Worm (Caenorhabditis elegans) whole organism, L3 larva: ENCODE data around the gene fbxb-57.

Experiments used
- R02D3.7 ChIP-seq: fragments of 150-350 bp; optimal IDR thresholded peaks from 2 replicates; lab custom pipeline; 2014; ENCODE audit warnings: missing biosample characterization, missing genetic modification characterization
- ZK546.5 ChIP-seq: sonication (generic microtip); optimal IDR thresholded peaks from 2 replicates; lab custom pipeline; 2017; ENCODE audit warnings: missing biosample characterization, missing genetic modification characterization
- aly-2 ChIP-seq: fragments of 150-350 bp; optimal IDR thresholded peaks from 2 replicates; lab custom pipeline; 2014; ENCODE audit warnings: missing biosample characterization, missing genetic modification characterization
- ama-1 ChIP-seq: fragments of 150-350 bp; optimal IDR thresholded peaks from 2 replicates; lab custom pipeline; 2018
- ceh-16 ChIP-seq: sonication (generic microtip); optimal IDR thresholded peaks from 2 replicates; lab custom pipeline; 2017; ENCODE audit warnings: missing biosample characterization, missing genetic modification characterization
- ceh-28 ChIP-seq: fragments of 150-350 bp; optimal IDR thresholded peaks from 2 replicates; lab custom pipeline; 2014; ENCODE audit warnings: missing biosample characterization, missing genetic modification reagents, missing genetic modification characterization
- ceh-82 ChIP-seq: fragments of 150-350 bp; optimal IDR thresholded peaks from 2 replicates; lab custom pipeline; 2014; ENCODE audit warnings: missing biosample characterization, missing genetic modification characterization
- ceh-9 ChIP-seq: sonication (generic microtip); optimal IDR thresholded peaks from 2 replicates; lab custom pipeline; 2018; ENCODE audit warnings: missing biosample characterization, missing genetic modification characterization
- daf-12 ChIP-seq: fragments of 150-350 bp; optimal IDR thresholded peaks from 2 replicates; lab custom pipeline; 2014; ENCODE audit warnings: missing biosample characterization, missing genetic modification reagents, missing genetic modification characterization
- egl-27 ChIP-seq: sonication (generic microtip); optimal IDR thresholded peaks from 4 replicates; lab custom pipeline; 2017; ENCODE audit warnings: missing biosample characterization, missing genetic modification reagents, missing genetic modification characterization
- egl-5 ChIP-seq: fragments of 150-350 bp; optimal IDR thresholded peaks from 2 replicates; lab custom pipeline; 2017; ENCODE audit warnings: missing biosample characterization, missing genetic modification reagents, missing genetic modification characterization, inconsistent platforms
- elt-1 ChIP-seq: fragments of 150-350 bp; optimal IDR thresholded peaks from 2 replicates; lab custom pipeline; 2014; ENCODE audit warnings: missing biosample characterization, missing genetic modification characterization
- elt-3 ChIP-seq, 3 experiments: fragments of 150-350 bp in 1 of 3; sonication (generic microtip) in 2 of 3; optimal IDR thresholded peaks; 2 replicates in 2 of 3; 4 replicates in 1 of 3; lab custom pipeline; 2014 to 2017; ENCODE audit warnings: missing biosample characterization in 3 of 3, missing genetic modification characterization in 3 of 3
- eor-1 ChIP-seq, 2 experiments: fragments of 150-350 bp; optimal IDR thresholded peaks; 2 replicates each; lab custom pipeline; 2014 to 2018; ENCODE audit warnings: missing biosample characterization in 2 of 2, missing genetic modification characterization in 2 of 2
- fkh-2 ChIP-seq: fragments of 150-350 bp; optimal IDR thresholded peaks from 2 replicates; lab custom pipeline; 2014; ENCODE audit warnings: missing biosample characterization, missing genetic modification reagents, missing genetic modification characterization
- fos-1 ChIP-seq: fragments of 150-350 bp; optimal IDR thresholded peaks from 2 replicates; lab custom pipeline; 2014; ENCODE audit warnings: missing biosample characterization, missing genetic modification characterization
- hmg-11 ChIP-seq: sonication (generic microtip); optimal IDR thresholded peaks from 2 replicates; lab custom pipeline; 2016; ENCODE audit warnings: missing genetic modification characterization, missing compliant biosample characterization
- jun-1 ChIP-seq: fragments of 150-350 bp; optimal IDR thresholded peaks from 2 replicates; lab custom pipeline; 2014; ENCODE audit warnings: missing biosample characterization, missing genetic modification reagents, missing genetic modification characterization
- lin-15B ChIP-seq: fragments of 150-350 bp; optimal IDR thresholded peaks from 2 replicates; lab custom pipeline; 2014; ENCODE audit warnings: missing biosample characterization, missing genetic modification characterization
- lin-39 ChIP-seq: fragments of 150-350 bp; optimal IDR thresholded peaks from 2 replicates; lab custom pipeline; 2018; ENCODE audit warnings: missing biosample characterization, missing genetic modification reagents, missing genetic modification characterization
- mdl-1 ChIP-seq: fragments of 150-350 bp; optimal IDR thresholded peaks from 2 replicates; lab custom pipeline; 2014; ENCODE audit warnings: missing biosample characterization, missing genetic modification characterization
- nfya-1 ChIP-seq: sonication (generic microtip); optimal IDR thresholded peaks from 2 replicates; lab custom pipeline; 2017; ENCODE audit warnings: missing genetic modification characterization, mild to moderate bottlenecking, missing compliant biosample characterization, antibody characterized with exemption, moderate library complexity; ENCODE audit not compliant: insufficient read depth
- nhr-11 ChIP-seq: fragments of 150-350 bp; optimal IDR thresholded peaks from 2 replicates; lab custom pipeline; 2014; ENCODE audit warnings: missing biosample characterization, missing genetic modification characterization
- nhr-12 ChIP-seq: fragments of 150-350 bp; optimal IDR thresholded peaks from 2 replicates; lab custom pipeline; 2014; ENCODE audit warnings: missing biosample characterization, missing genetic modification characterization
- nhr-23 ChIP-seq: fragments of 150-350 bp; optimal IDR thresholded peaks from 2 replicates; lab custom pipeline; 2014; ENCODE audit warnings: missing biosample characterization, missing genetic modification reagents, missing genetic modification characterization
- nhr-25 ChIP-seq: sonication (generic microtip); optimal IDR thresholded peaks from 2 replicates; lab custom pipeline; 2017; ENCODE audit warnings: missing biosample characterization, missing genetic modification characterization
- nhr-28 ChIP-seq: fragments of 150-350 bp; optimal IDR thresholded peaks from 2 replicates; lab custom pipeline; 2014; ENCODE audit warnings: missing biosample characterization, missing genetic modification characterization
- nhr-43 ChIP-seq: sonication (generic microtip); optimal IDR thresholded peaks from 2 replicates; lab custom pipeline; 2016; ENCODE audit warnings: mild to moderate bottlenecking, missing genetic modification characterization, missing compliant biosample characterization; ENCODE audit not compliant: poor library complexity, severe bottlenecking
- nhr-67 ChIP-seq: fragments of 150-350 bp; optimal IDR thresholded peaks from 2 replicates; lab custom pipeline; 2014; ENCODE audit warnings: missing biosample characterization, missing genetic modification characterization
- nhr-76 ChIP-seq: fragments of 150-350 bp; sonication (generic microtip); optimal IDR thresholded peaks from 5 replicates; lab custom pipeline; 2014; ENCODE audit warnings: missing biosample characterization, missing genetic modification characterization
- pha-4 ChIP-seq: fragments of 150-350 bp; optimal IDR thresholded peaks from 2 replicates; lab custom pipeline; 2014; ENCODE audit warnings: missing biosample characterization, missing genetic modification reagents, missing genetic modification characterization
- pqm-1 ChIP-seq: fragments of 150-350 bp; optimal IDR thresholded peaks from 2 replicates; lab custom pipeline; 2017; ENCODE audit warnings: missing biosample characterization, missing genetic modification characterization, inconsistent platforms
- skn-1 ChIP-seq: fragments of 150-350 bp; optimal IDR thresholded peaks from 2 replicates; lab custom pipeline; 2014; ENCODE audit warnings: missing biosample characterization, missing genetic modification characterization
- snpc-4 ChIP-seq: fragments of 150-350 bp; optimal IDR thresholded peaks from 2 replicates; lab custom pipeline; 2014; ENCODE audit warnings: missing biosample characterization, missing genetic modification characterization
- tbx-2 ChIP-seq: sonication (generic microtip); optimal IDR thresholded peaks from 2 replicates; lab custom pipeline; 2016; ENCODE audit warnings: mild to moderate bottlenecking, missing genetic modification characterization, missing compliant biosample characterization
- unc-39 ChIP-seq: sonication (generic microtip); optimal IDR thresholded peaks from 4 replicates; lab custom pipeline; 2017; ENCODE audit warnings: missing biosample characterization, missing genetic modification characterization
- unc-62 ChIP-seq: fragments of 150-350 bp; sonication (generic microtip); optimal IDR thresholded peaks from 4 replicates; lab custom pipeline; 2014; ENCODE audit warnings: missing biosample characterization, missing genetic modification reagents, missing genetic modification characterization
- zag-1 ChIP-seq: fragments of 150-350 bp; optimal IDR thresholded peaks from 2 replicates; lab custom pipeline; 2014; ENCODE audit warnings: missing biosample characterization, missing genetic modification characterization
- ztf-4 ChIP-seq: fragments of 150-350 bp; optimal IDR thresholded peaks from 2 replicates; lab custom pipeline; 2014; ENCODE audit warnings: missing biosample characterization, missing genetic modification characterization

The fbxb-57 gene

DNA sequence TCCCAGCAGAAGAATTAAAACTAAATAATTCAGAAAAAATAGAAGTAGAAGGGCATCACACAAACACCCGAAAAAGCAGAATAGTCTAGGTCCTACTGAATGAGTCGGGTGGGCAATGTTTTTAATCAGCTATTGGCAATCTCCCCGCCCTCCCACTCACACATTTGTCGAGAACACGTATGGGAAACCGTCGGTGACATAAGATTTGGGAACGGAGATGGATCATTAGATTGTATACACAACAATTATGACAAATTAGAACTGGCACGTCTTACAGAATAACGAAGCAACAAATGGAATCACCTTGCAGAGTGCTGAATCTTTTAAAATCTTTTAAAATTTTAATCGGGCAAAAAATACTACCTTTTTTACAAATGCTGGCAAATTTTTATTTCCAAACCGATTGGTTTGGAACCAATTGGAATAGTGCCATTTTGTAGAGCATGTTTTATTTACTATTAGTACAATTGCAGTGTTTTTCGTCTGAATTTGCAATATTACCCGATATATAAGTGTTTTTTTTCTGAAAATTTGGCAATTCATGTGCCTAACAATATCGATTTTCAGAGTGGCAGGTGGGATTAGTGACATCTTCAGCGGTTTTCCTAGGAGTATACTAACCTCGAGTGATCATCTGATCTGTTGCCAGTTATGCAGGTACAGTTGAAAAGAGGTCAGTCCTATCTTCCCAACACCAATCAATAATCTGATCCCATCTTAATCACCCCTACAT lies at the start of gene fbxb-57, which contains the start of gene F55C9.3:
fbxb-57 (plus strand) TSS at position 683 of the 733 bp plus-strand sequence.
F55C9.3 (minus strand) TSS at position 101 of the 733 bp plus-strand sequence.
- TF ChIP-seq skn-1 (tag; lab: Kevin White, UChicago) (no peak), aly-2 (tag; lab: Kevin White, UChicago) (no peak), nhr-12 (tag; lab: Kevin White, UChicago) (no peak), ceh-28 (no peak), nhr-11 (no peak), hmg-11 (tag; lab: Kevin White, UChicago) (no peak), unc-62 (GFP tag; lab: Kevin White, UChicago) (no peak), nhr-23 (tag; lab: Kevin White, UChicago) (no peak), ceh-16 (no peak), nhr-25 (tag; lab: Kevin White, UChicago) (no peak), nhr-76 (no peak), ceh-82 (no peak), egl-5 (no peak), zag-1 (no peak), R02D3.7 (tag; lab: Kevin White, UChicago) (no peak), daf-12 (tag; lab: Kevin White, UChicago) (no peak), unc-39 (tag; lab: Kevin White, UChicago) (no peak), ama-1 (lab: Kevin White, UChicago) (no peak), lin-15B (tag; lab: Kevin White, UChicago) (no peak)

ce11 chrV:19240129-19240528 lies 48.4 kb upstream of the fbxb-57 start, which contains the start of the genes fbxb-115 and fbxb-1:
fbxb-115 (minus strand) TSS chrV:19240229.
fbxb-1 (plus strand) TSS chrV:19240354.
- TF ChIP-seq nhr-67 (tag; lab: Kevin White, UChicago) (no peak), tbx-2 (tag; lab: Kevin White, UChicago) (no peak), ceh-82 (no peak), nfya-1 (tag; lab: Kevin White, UChicago) (no peak), ama-1 (lab: Kevin White, UChicago) (no peak), ceh-9 (no peak), pqm-1 (no peak), pha-4 (tag; lab: Kevin White, UChicago) (no peak), nhr-28 (tag; lab: Kevin White, UChicago) (no peak), lin-39 (no peak), fos-1 (no peak)

DNA sequence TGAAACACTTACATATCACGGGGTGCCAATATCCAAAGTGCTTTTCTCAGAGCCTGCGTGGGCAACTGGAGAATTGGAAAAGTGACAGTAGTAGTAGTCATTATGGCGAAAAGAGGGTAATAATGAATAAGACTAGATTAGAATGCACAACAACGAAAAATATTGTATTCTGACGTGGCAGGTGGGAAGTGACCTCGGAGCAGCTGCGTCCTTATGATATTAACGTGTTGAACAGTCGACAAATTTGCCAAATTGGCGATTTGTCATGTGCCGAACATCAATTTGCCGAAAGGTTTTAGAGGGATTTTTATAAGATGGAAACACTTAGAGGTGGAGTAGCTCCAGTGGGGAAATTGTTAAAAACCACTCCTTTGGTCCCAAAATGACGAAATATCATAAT lies 37.6 kb upstream of the fbxb-57 start, which contains the start of gene str-81:
str-81 (minus strand) TSS at position 101 of the 400 bp plus-strand sequence.
- TF ChIP-seq nhr-25 (tag; lab: Kevin White, UChicago) (no peak), ZK546.5 (tag; lab: Kevin White, UChicago) (no peak), eor-1 (tag; optimal IDR thresholded peaks at IDR 0.05; lab: Kevin White, UChicago) (no peak), ceh-28 (no peak), mdl-1 (no peak), nhr-11 (no peak), jun-1 (tag; lab: Kevin White, UChicago) (no peak), fos-1 (no peak), aly-2 (tag; lab: Kevin White, UChicago) (no peak), egl-5 (no peak), lin-15B (tag; lab: Kevin White, UChicago) (no peak), R02D3.7 (tag; lab: Kevin White, UChicago) (no peak), egl-27 (tag; lab: Kevin White, UChicago) (no peak), snpc-4 (no peak), nhr-43 (no peak), zag-1 (no peak)
- TF ChIP-seq, all 47 proteins: peak for 0

DNA sequence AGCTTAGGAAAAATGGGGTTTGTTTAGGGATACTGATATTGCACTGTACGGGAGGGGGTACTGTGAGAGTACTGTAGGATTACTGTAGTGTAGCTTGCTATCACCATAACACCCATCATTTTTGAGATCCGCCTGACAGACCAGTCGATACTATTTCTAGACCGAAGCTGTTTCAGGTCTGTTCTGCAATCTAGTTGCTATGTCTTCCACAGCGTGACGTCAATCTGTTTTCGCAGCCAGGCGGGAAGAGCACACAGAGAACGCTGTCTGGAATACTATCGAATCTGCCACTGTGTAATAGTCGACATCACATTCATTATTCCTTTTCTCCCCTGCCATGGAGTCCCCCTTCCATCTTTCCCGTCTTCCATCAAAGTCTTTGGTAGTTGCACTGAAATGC lies 36.7 kb upstream of the fbxb-57 start, which contains the start of gene F21D9.11:
F21D9.11 (plus strand) TSS at position 301 of the 400 bp plus-strand sequence.
- no peak for TF ChIP-seq nhr-12 (tag; lab: Kevin White, UChicago)
- TF ChIP-seq elt-1 (tag; lab: Kevin White, UChicago) = no peak
- TF ChIP-seq nhr-76 = no peak
- TF ChIP-seq ztf-4 (tag; lab: Kevin White, UChicago) = no peak
- TF ChIP-seq tbx-2 (tag; lab: Kevin White, UChicago) = no peak
- no peak for TF ChIP-seq R02D3.7 (tag; lab: Kevin White, UChicago)
- TF ChIP-seq egl-5 = no peak
- no peak for TF ChIP-seq fkh-2 (tag; lab: Kevin White, UChicago)
- TF ChIP-seq hmg-11 (tag; lab: Kevin White, UChicago) = no peak
- TF ChIP-seq elt-3 (tag; optimal IDR thresholded peaks at IDR 0.05; lab: Kevin White, UChicago) = no peak
- TF ChIP-seq unc-62 (GFP tag; lab: Kevin White, UChicago) = no peak
- no peak for TF ChIP-seq zag-1
